Fruit fly (Drosophila melanogaster): ENCODE data around the gene eIF2alpha.

Gene eIF2alpha

DNA sequence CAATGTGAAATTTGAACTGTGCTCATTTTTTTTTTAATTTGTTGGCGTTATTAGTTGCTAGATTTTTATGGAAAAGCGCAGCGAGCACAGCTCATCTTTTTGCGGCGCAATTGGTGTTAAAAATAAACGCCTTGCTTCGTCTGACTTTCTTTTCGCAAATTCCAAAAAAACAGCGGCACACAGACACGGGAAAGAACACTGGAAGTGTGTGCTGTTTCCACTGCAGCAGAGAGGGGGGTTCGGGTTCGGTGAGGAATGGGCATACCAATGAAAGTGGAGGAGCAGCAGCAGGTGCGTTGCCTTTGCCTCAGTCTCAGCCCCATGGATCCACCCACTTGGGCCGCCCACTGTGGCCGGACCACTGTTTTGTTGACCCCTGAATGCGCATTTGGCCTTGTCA, 4.4 kb downstream of the eIF2alpha start:
- TF ChIP-seq Pif1B (GFP tag; optimal IDR thresholded peaks at IDR 0.05) (no peak), rn (GFP tag; IDR thresholded peaks at IDR 0.05) (no peak), CG8159 (tag; optimal IDR thresholded peaks at IDR 0.05) (no peak), Ets98B (GFP tag; IDR thresholded peaks at IDR 0.05) (no peak), D1 (tag; optimal IDR thresholded peaks at IDR 0.05) (no peak), CG15710 (tag; optimal IDR thresholded peaks at IDR 0.05) (no peak), CG9948 (tag; optimal IDR thresholded peaks at IDR 0.05) (no peak), Snoo (tag; optimal IDR thresholded peaks at IDR 0.05) (no peak), CG32121 (GFP tag; IDR thresholded peaks at IDR 0.05) (no peak), fd96Ca (GFP tag; IDR thresholded peaks at IDR 0.05) (no peak), CG8301 (tag; optimal IDR thresholded peaks at IDR 0.05) (no peak), EcR (GFP tag; optimal IDR thresholded peaks at IDR 0.05) (no peak), CG13204 (GFP tag; optimal IDR thresholded peaks at IDR 0.05) (no peak), CG14655 (GFP tag; optimal IDR thresholded peaks at IDR 0.05) (no peak), CG4496 (GFP tag; IDR thresholded peaks at IDR 0.05) (no peak), Pif1A (GFP tag; optimal IDR thresholded peaks at IDR 0.05) (no peak), CG34367 (tag; optimal IDR thresholded peaks at IDR 0.05) (no peak)

DNA sequence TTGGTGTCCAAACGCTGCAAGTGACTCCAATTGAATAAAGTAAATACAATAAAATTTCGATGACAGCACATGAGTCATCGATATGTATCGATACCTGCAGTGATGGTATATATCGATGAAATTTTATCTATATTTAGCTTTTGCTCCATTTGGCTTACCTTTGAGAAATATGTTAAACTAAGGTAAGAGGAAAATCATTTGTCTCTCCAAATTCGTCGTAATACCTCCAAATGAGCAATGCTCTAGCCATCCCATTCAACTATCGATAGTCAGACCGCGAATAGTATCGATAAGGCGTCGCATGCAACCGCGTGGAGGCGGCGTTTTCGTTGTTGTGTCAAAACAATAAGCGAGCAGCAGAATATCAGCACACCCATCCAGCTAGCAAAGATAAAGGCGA, 5.5 kb downstream of the eIF2alpha start, which contains the start of the genes Cdc50 and rngo:
Cdc50 (minus strand) TSS at position 52 of the 400 bp plus-strand sequence.
rngo (plus strand) TSS at position 189 of the 400 bp plus-strand sequence.
- TF ChIP-seq Pif1B (GFP tag; optimal IDR thresholded peaks at IDR 0.05): no peak
- TF ChIP-seq CG34367 (tag; optimal IDR thresholded peaks at IDR 0.05): no peak
- TF ChIP-seq CG9948 (tag; optimal IDR thresholded peaks at IDR 0.05): peak; percentile 2
- no peak for TF ChIP-seq CG32121 (GFP tag; IDR thresholded peaks at IDR 0.05)
- TF ChIP-seq Ets98B (GFP tag; IDR thresholded peaks at IDR 0.05): no peak

DNA sequence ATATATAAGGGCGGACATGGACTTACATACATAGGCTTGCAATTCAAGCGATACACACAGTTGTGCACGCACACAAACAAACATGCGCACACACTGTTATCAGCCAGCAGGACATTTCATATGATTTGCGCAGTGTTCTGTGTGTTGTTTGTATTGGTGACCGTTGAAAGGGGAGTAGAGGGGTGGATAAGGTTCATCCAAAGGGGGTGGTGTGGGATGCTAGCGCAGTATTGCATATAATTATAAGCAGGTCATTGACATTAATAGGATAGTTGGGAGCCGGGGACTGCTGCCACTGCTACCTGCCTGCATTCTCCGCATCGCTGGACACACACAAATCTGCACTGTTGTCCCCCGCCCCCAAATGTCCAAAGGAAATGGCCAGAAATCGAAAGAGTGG, 18.3 kb downstream of the eIF2alpha start:
- TF ChIP-seq EcR (GFP tag; optimal IDR thresholded peaks at IDR 0.05) (peak; percentile 71), fd96Ca (GFP tag; IDR thresholded peaks at IDR 0.05) (no peak)

DNA sequence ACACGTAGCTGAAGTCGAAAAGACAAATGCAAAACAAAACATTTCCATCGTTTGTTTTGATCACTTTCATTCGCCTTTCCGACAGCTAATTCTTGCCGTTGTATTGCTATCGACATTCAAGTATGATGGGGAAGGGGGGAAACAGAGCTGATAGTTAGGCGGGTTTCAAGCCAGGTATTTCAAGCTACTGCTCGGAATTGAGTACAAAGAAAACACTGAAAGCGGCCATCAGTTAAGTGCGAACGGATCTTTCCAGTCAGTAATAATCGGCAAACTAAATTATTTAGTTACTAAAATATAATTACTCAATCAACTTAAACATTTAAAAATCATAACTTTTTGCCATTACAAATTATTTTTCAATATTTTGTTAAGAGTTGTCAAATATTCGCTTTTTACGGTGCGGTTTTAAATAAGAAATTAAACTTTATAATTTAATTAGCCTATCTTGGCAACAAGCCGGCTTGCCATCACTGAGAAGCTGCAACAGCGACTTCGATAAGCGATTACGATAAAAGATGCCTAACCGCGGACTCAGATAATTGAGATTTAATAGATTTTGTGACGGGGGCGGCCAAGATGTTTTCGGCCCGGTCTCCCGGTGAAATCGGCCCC, 18.9 kb downstream of the eIF2alpha start:
- peak; percentile 4 for TF ChIP-seq CG9948 (tag; optimal IDR thresholded peaks at IDR 0.05)
- TF ChIP-seq CG8159 (tag; optimal IDR thresholded peaks at IDR 0.05): peak; percentile 34
- TF ChIP-seq Snoo (tag; optimal IDR thresholded peaks at IDR 0.05): no peak
- no peak for TF ChIP-seq gl (tag; optimal IDR thresholded peaks at IDR 0.05)
- TF ChIP-seq Pif1A (GFP tag; optimal IDR thresholded peaks at IDR 0.05): no peak
- TF ChIP-seq CG10348 (GFP tag; IDR thresholded peaks at IDR 0.05): no peak
- no peak for TF ChIP-seq CG32121 (GFP tag; IDR thresholded peaks at IDR 0.05)
- no peak for TF ChIP-seq CG17806 (tag; optimal IDR thresholded peaks at IDR 0.05)
- TF ChIP-seq CG4496 (GFP tag; IDR thresholded peaks at IDR 0.05): no peak

DNA sequence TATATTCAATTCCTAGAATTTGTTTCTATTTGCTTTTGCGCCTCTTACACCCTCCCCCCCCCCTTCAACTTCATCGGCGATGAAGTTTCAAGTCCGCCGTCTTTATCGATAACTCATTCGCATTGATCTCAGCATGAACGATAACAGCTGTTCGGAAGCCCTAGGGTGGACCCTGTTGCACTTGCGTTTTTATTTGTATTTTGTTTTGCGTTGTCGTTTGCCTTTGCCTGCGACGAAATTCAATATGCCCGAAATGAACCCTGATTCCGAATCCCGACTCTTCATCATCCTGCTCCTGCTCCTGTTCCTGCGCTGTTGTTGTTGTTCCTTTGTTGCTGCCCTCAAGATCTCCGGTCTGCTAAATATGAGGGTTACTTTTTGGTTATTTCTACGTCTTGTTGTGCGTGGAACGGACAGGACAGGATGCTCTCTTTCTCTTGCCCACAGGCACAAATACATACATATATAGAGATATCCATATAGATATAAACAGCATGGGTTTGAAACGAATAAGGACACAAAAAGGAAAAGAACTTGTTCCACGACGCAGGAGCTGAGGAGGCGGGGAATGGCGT, 20.2 kb downstream of the eIF2alpha start:
- TF ChIP-seq CG17806 (tag; optimal IDR thresholded peaks at IDR 0.05): no peak
- TF ChIP-seq CG34367 (tag; optimal IDR thresholded peaks at IDR 0.05): no peak
- peak; percentile 4 for TF ChIP-seq Snoo (tag; optimal IDR thresholded peaks at IDR 0.05)
- no peak for TF ChIP-seq gl (tag; optimal IDR thresholded peaks at IDR 0.05)
- TF ChIP-seq CG32121 (GFP tag; IDR thresholded peaks at IDR 0.05): no peak
- TF ChIP-seq CG14655 (GFP tag; optimal IDR thresholded peaks at IDR 0.05): no peak
- TF ChIP-seq CG8301 (tag; optimal IDR thresholded peaks at IDR 0.05): no peak
- TF ChIP-seq CG10348 (GFP tag; IDR thresholded peaks at IDR 0.05): no peak
- no peak for TF ChIP-seq Pif1A (GFP tag; optimal IDR thresholded peaks at IDR 0.05)
- no peak for TF ChIP-seq CG13204 (GFP tag; optimal IDR thresholded peaks at IDR 0.05)
- 0 out of 3 replicates have a peak, but pooled peaks have one; percentile 7 for TF ChIP-seq fd96Ca (GFP tag; IDR thresholded peaks at IDR 0.05)
- peak; percentile 10 for TF ChIP-seq CG15710 (tag; optimal IDR thresholded peaks at IDR 0.05)
- TF ChIP-seq CG4496 (GFP tag; IDR thresholded peaks at IDR 0.05): no peak
- no peak for TF ChIP-seq rn (GFP tag; IDR thresholded peaks at IDR 0.05)
- peak; percentile 33 for TF ChIP-seq EcR (GFP tag; optimal IDR thresholded peaks at IDR 0.05)
- peak; percentile 97 for TF ChIP-seq CG8159 (tag; optimal IDR thresholded peaks at IDR 0.05)
- TF ChIP-seq Pif1B (GFP tag; optimal IDR thresholded peaks at IDR 0.05): no peak
- no peak for TF ChIP-seq CG12605 (GFP tag; IDR thresholded peaks at IDR 0.05)
- TF ChIP-seq D1 (tag; optimal IDR thresholded peaks at IDR 0.05): no peak
- TF ChIP-seq Ets98B (GFP tag; IDR thresholded peaks at IDR 0.05): no peak
- no peak for TF ChIP-seq CG9948 (tag; optimal IDR thresholded peaks at IDR 0.05)

DNA sequence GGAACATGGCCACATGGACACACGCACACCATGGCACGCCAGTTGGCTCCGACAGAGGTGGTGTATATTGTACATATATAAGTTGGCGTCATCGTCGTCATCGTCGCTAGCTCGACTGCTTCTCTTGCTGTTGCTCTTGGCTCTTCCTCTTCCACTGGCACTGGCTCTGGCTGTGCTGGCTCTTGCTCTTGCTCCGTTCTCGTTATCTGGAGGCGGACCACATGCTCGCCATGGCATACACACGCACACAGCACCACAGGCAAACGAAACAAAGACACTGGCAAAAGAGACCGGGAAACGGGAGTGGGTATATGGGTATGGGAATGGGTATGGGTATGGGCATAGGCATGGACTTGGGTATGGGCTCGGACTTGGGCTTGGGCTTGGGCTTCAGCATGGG, 21.6 kb downstream of the eIF2alpha start:
- peak; percentile 15 for TF ChIP-seq EcR (GFP tag; optimal IDR thresholded peaks at IDR 0.05)
- peak; percentile 1 for TF ChIP-seq gl (tag; optimal IDR thresholded peaks at IDR 0.05)
- TF ChIP-seq CG8301 (tag; optimal IDR thresholded peaks at IDR 0.05): no peak
- TF ChIP-seq Ets98B (GFP tag; IDR thresholded peaks at IDR 0.05): peak; percentile 20; the same call in 1 of the 2 replicates
- TF ChIP-seq Pif1A (GFP tag; optimal IDR thresholded peaks at IDR 0.05): no peak
- peak; percentile 8 for TF ChIP-seq CG13204 (GFP tag; optimal IDR thresholded peaks at IDR 0.05)
- TF ChIP-seq CG32121 (GFP tag; IDR thresholded peaks at IDR 0.05): peak; percentile 28; the same call in 1 of the 2 replicates
- TF ChIP-seq Pif1B (GFP tag; optimal IDR thresholded peaks at IDR 0.05): peak; percentile 10
- TF ChIP-seq CG9948 (tag; optimal IDR thresholded peaks at IDR 0.05): no peak
- no peak for TF ChIP-seq CG12605 (GFP tag; IDR thresholded peaks at IDR 0.05)
- peak; percentile 16 for TF ChIP-seq Snoo (tag; optimal IDR thresholded peaks at IDR 0.05)
- no peak for TF ChIP-seq CG8159 (tag; optimal IDR thresholded peaks at IDR 0.05)
- TF ChIP-seq CG10348 (GFP tag; IDR thresholded peaks at IDR 0.05): no peak
- TF ChIP-seq CG4496 (GFP tag; IDR thresholded peaks at IDR 0.05): no peak
- TF ChIP-seq CG34367 (tag; optimal IDR thresholded peaks at IDR 0.05): no peak
- TF ChIP-seq rn (GFP tag; IDR thresholded peaks at IDR 0.05): no peak
- TF ChIP-seq CG15710 (tag; optimal IDR thresholded peaks at IDR 0.05): no peak

All from whole organism, pupa.